Worm (Caenorhabditis elegans): ENCODE results near the gene srw-35.
"Not testable (repeated sequence)": the region's sequence is repeated elsewhere in the genome, so short reads cannot be mapped to it uniquely, and the experiment has no call there.

Gene srw-35

DNA sequence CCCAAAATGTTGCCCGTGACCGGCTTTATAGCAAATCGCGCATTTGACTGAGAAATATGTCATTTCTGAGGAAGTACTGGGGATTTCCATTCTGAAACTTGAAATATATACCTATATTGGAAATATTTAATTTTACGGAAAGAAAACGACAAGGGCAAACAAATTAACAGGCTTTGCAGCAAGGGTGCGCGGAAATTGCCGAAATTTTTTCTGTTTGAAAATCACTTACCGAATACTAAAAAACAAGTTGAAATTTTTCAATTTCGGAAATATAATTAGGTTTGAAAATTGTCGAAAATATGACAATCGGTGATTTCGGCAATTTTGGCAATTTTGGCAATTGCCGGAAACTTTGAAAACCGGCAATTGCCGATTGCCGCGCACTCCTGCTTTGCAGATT is 33.5 kb downstream of the srw-35 start, which contains the start of gene nhr-54:
Gene nhr-54 (minus strand): TSS at position 101 of the 400 bp plus-strand sequence.
- no peak for TF ChIP-seq elt-1 (tag; optimal IDR thresholded peaks at IDR 0.05)
- TF ChIP-seq elt-3 (tag; optimal IDR thresholded peaks at IDR 0.05): no peak
- TF ChIP-seq daf-12 (tag; optimal IDR thresholded peaks at IDR 0.05): no peak
- TF ChIP-seq nhr-76 (tag; optimal IDR thresholded peaks at IDR 0.05): no peak
- no peak for TF ChIP-seq R02D3.7 (tag; optimal IDR thresholded peaks at IDR 0.05)
- no peak for TF ChIP-seq nfya-1 (tag; optimal IDR thresholded peaks at IDR 0.05; ENCODE audit: insufficient read depth)
- no peak for TF ChIP-seq skn-1 (tag; optimal IDR thresholded peaks at IDR 0.05)
- TF ChIP-seq mdl-1 (tag; optimal IDR thresholded peaks at IDR 0.05): no peak
- no peak for TF ChIP-seq fos-1 (tag; optimal IDR thresholded peaks at IDR 0.05)
- no peak for TF ChIP-seq nhr-237 (tag; optimal IDR thresholded peaks at IDR 0.05)
- TF ChIP-seq eor-1 (tag; optimal IDR thresholded peaks at IDR 0.05): no peak
- TF ChIP-seq fkh-2 (tag; optimal IDR thresholded peaks at IDR 0.05): no peak
- no peak for TF ChIP-seq unc-62 (GFP tag; optimal IDR thresholded peaks at IDR 0.05)
- no peak for TF ChIP-seq zag-1 (tag; optimal IDR thresholded peaks at IDR 0.05)
- no peak for TF ChIP-seq nhr-67 (tag; optimal IDR thresholded peaks at IDR 0.05)
- no peak for TF ChIP-seq elt-2 (tag; optimal IDR thresholded peaks at IDR 0.05)

DNA sequence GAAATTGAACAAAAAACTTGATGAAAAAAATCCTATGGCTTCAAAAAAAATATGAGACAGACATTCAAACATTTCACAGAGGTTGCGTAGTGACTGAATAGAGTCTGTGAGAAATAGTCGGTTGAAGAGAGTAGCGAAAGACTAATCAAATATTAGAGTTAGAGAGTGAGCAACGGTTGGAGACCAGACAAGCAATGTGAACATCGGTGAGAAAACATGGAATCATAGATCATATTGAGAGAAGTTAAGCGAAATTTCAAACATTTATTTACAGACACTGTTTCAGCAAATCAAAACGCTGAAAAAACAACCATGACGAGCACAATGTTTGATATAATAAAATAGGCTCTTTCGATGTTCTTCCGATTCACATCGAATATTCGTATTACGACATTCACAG is 34.3 kb downstream of the srw-35 start:
- no peak for TF ChIP-seq nhr-76 (tag; optimal IDR thresholded peaks at IDR 0.05)
- peak; percentile 49 for TF ChIP-seq pha-4 (tag; optimal IDR thresholded peaks at IDR 0.05)
- TF ChIP-seq nhr-67 (tag; optimal IDR thresholded peaks at IDR 0.05): no peak

DNA sequence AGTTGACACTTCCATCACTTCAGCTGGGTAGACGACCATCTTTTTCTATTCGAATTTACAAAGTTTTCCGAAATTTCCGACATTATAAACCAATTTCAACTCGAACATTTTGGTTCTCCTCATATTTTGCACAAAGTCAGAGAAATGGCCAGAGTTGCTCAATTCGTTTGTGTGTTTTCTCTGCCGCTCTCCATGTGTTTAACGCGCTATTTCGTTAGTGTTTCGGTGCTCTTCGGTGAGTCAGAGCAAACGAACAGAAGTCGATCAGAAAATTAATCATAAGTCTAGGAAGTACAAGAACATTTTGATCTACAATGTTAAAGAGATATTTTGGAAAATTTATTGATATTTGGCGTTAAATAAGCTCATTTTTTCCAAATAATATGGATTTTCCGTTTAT is 36.4 kb downstream of the srw-35 start, which contains the start of gene srr-3:
Gene srr-3 (minus strand): TSS at position 101 of the 400 bp plus-strand sequence.
- TF ChIP-seq hmg-11 (tag; optimal IDR thresholded peaks at IDR 0.05): no peak
- no peak for TF ChIP-seq ama-1 (optimal IDR thresholded peaks at IDR 0.05)
- TF ChIP-seq tbx-2 (tag; optimal IDR thresholded peaks at IDR 0.05): no peak
- no peak for TF ChIP-seq mdl-1 (tag; optimal IDR thresholded peaks at IDR 0.05)
- TF ChIP-seq ceh-28 (tag; optimal IDR thresholded peaks at IDR 0.05): no peak
- no peak for TF ChIP-seq nhr-23 (tag; optimal IDR thresholded peaks at IDR 0.05)
- TF ChIP-seq sea-2 (GFP tag; optimal IDR thresholded peaks at IDR 0.05): no peak
- no peak for TF ChIP-seq ceh-82 (tag; optimal IDR thresholded peaks at IDR 0.05)

DNA sequence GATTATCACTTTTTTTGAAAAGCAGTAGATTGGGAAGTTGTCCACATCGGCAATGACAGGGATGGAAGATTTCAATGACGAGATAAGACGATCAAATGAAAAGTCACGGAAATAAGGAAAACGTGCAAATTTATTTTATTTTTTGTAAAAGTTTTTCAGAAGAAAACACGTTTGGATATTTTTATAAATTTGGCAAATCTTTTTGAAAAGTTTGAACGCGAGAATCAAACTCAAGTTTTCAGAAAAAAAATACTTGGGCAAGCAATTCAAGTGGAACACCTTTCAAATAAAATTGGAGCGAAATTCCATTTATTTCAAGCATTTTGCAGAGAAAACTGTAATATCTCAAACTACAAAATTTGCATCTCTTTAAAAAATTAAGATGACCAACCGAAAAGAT is 42.8 kb downstream of the srw-35 start, which contains the start of gene F36D3.5:
Gene F36D3.5 (minus strand): TSS at position 101 of the 400 bp plus-strand sequence.
- not testable (repeated sequence) for TF ChIP-seq egl-5 (tag; optimal IDR thresholded peaks at IDR 0.05); nhr-43 (tag; optimal IDR thresholded peaks at IDR 0.05; ENCODE audit: poor library complexity, severe bottlenecking); nhr-11 (tag; optimal IDR thresholded peaks at IDR 0.05)

DNA sequence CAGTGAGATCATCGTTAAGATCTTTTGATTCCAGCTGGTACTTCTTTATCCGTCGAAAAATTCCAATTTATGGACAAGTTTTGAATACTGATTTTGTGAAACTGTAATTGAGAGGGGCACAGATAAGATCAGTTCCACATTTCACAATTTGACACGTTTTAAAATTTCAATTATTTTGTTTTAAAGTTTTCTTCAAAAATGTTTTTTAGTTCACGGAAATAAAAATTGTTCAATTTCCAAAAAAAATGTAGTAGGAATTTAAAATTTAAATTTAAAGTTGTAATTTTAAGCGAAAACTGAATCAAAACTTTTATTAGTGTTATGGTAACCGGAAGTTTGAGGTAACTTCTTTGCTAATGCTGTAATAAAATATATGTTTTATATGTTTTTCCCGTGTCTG is 45.3 kb downstream of the srw-35 start, which contains the start of gene F36D3.4:
Gene F36D3.4 (minus strand): TSS at position 101 of the 400 bp plus-strand sequence.
- no peak for TF ChIP-seq nhr-237 (tag; optimal IDR thresholded peaks at IDR 0.05)
- no peak for TF ChIP-seq zag-1 (tag; optimal IDR thresholded peaks at IDR 0.05)
- TF ChIP-seq fos-1 (tag; optimal IDR thresholded peaks at IDR 0.05): no peak
- TF ChIP-seq aly-2 (tag; optimal IDR thresholded peaks at IDR 0.05): no peak
- no peak for TF ChIP-seq elt-1 (tag; optimal IDR thresholded peaks at IDR 0.05)
- no peak for TF ChIP-seq ama-1 (optimal IDR thresholded peaks at IDR 0.05)
- TF ChIP-seq tbx-2 (tag; optimal IDR thresholded peaks at IDR 0.05): no peak
- no peak for TF ChIP-seq elt-3 (tag; optimal IDR thresholded peaks at IDR 0.05)
- no peak for TF ChIP-seq nhr-67 (tag; optimal IDR thresholded peaks at IDR 0.05)
- TF ChIP-seq unc-39 (tag; optimal IDR thresholded peaks at IDR 0.05): no peak
- no peak for TF ChIP-seq nhr-43 (tag; optimal IDR thresholded peaks at IDR 0.05; ENCODE audit: poor library complexity, severe bottlenecking)
- TF ChIP-seq pha-4 (tag; optimal IDR thresholded peaks at IDR 0.05): no peak
- no peak for TF ChIP-seq nhr-77 (tag; optimal IDR thresholded peaks at IDR 0.05)
- TF ChIP-seq nhr-76 (tag; optimal IDR thresholded peaks at IDR 0.05): no peak
- no peak for TF ChIP-seq lsy-12 (tag; optimal IDR thresholded peaks at IDR 0.05)
- TF ChIP-seq nhr-28 (tag; optimal IDR thresholded peaks at IDR 0.05): no peak
- no peak for TF ChIP-seq nhr-23 (tag; optimal IDR thresholded peaks at IDR 0.05)
- TF ChIP-seq jun-1 (tag; optimal IDR thresholded peaks at IDR 0.05): no peak

Measured in whole organism, L3 larva.